Worm (Caenorhabditis elegans): ENCODE results near the gene F47D12.9.

The F47D12.9 gene

ce11 chrIII:6297599-6297998 lies 5.6 kb downstream of the F47D12.9 start:
- TF ChIP-seq ceh-16 (tag; optimal IDR thresholded peaks at IDR 0.05): no peak
- no peak for TF ChIP-seq sea-2 (GFP tag; optimal IDR thresholded peaks at IDR 0.05)
- no peak for TF ChIP-seq fkh-2 (tag; optimal IDR thresholded peaks at IDR 0.05)
- no peak for TF ChIP-seq jun-1 (tag; optimal IDR thresholded peaks at IDR 0.05)
- no peak for TF ChIP-seq eor-1 (tag; optimal IDR thresholded peaks at IDR 0.05)
- no peak for TF ChIP-seq nhr-43 (tag; optimal IDR thresholded peaks at IDR 0.05; ENCODE audit: poor library complexity, severe bottlenecking)
- no peak for TF ChIP-seq ama-1 (optimal IDR thresholded peaks at IDR 0.05)
- no peak for TF ChIP-seq nfya-1 (tag; optimal IDR thresholded peaks at IDR 0.05; ENCODE audit: insufficient read depth)
- no peak for TF ChIP-seq nhr-28 (tag; optimal IDR thresholded peaks at IDR 0.05)
- no peak for TF ChIP-seq nhr-77 (tag; optimal IDR thresholded peaks at IDR 0.05)
- no peak for TF ChIP-seq nhr-76 (tag; optimal IDR thresholded peaks at IDR 0.05)
- TF ChIP-seq fkh-10 (GFP tag; optimal IDR thresholded peaks at IDR 0.05): no peak
- TF ChIP-seq tbx-2 (tag; optimal IDR thresholded peaks at IDR 0.05): no peak
- no peak for TF ChIP-seq zag-1 (tag; optimal IDR thresholded peaks at IDR 0.05)
- TF ChIP-seq lsy-12 (tag; optimal IDR thresholded peaks at IDR 0.05): no peak
- no peak for TF ChIP-seq nhr-25 (tag; optimal IDR thresholded peaks at IDR 0.05)
- TF ChIP-seq daf-12 (tag; optimal IDR thresholded peaks at IDR 0.05): no peak
- no peak for TF ChIP-seq elt-2 (tag; optimal IDR thresholded peaks at IDR 0.05)

DNA sequence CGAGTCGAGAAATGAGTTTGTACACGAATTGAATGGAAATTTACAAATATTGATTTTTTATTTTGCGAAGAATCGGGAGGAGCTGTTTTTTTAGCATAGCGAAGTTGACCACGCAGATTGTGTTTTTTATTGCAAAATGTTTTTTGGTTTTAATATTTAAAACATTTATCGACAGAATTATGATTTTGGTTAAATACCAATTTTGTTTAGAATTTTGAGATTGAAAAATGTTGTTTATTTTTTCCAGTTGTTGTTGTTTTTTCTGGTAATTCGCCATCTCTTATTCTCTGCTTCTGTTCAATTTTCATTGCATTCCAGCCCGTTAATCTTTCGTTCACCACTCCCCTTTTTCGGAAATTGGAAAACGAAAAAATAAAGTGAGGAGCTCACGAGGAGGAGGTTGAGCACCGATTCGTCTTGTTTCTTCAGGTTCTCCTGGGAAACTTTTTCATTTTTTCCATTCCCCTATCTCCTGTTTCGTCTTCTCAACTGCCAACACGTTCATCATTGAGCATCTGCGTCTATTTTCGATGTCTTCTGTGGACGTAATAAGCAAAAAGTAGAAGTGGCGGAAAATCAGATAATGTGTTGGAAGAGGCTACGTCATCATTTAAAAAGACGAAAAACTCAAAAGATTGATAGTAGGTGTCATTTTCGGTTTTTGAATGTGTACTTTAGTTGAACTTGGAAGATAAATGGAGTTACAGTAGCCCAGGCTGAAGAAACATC lies 7.0 kb downstream of the F47D12.9 start, which contains the start of gene F47D12.7:
TSS of gene F47D12.7 (minus strand) at position 51 of the 729 bp plus-strand sequence.
- TF ChIP-seq nhr-25 (tag; optimal IDR thresholded peaks at IDR 0.05) (no peak), lsy-12 (tag; optimal IDR thresholded peaks at IDR 0.05) (no peak), elt-1 (tag; optimal IDR thresholded peaks at IDR 0.05) (peak; percentile 42)

ce11 chrIII:6290469-6291182 lies 12.6 kb downstream of the F47D12.9 start:
- TF ChIP-seq fos-1 (tag; optimal IDR thresholded peaks at IDR 0.05) (no peak), nhr-43 (tag; optimal IDR thresholded peaks at IDR 0.05; ENCODE audit: poor library complexity, severe bottlenecking) (no peak), elt-2 (tag; optimal IDR thresholded peaks at IDR 0.05) (peak; percentile 74), pqm-1 (tag; optimal IDR thresholded peaks at IDR 0.05) (peak; percentile 38), nhr-12 (tag; optimal IDR thresholded peaks at IDR 0.05) (no peak), jun-1 (tag; optimal IDR thresholded peaks at IDR 0.05) (peak; percentile 19), zag-1 (tag; optimal IDR thresholded peaks at IDR 0.05) (no peak), egl-5 (tag; optimal IDR thresholded peaks at IDR 0.05) (no peak), mml-1 (tag; optimal IDR thresholded peaks at IDR 0.05) (no peak), R02D3.7 (tag; optimal IDR thresholded peaks at IDR 0.05) (no peak), hmg-11 (tag; optimal IDR thresholded peaks at IDR 0.05) (no peak), lsy-12 (tag; optimal IDR thresholded peaks at IDR 0.05) (no peak), snpc-4 (tag; optimal IDR thresholded peaks at IDR 0.05) (no peak), ceh-16 (tag; optimal IDR thresholded peaks at IDR 0.05) (no peak), lin-39 (tag; optimal IDR thresholded peaks at IDR 0.05) (no peak), ZK546.5 (tag; optimal IDR thresholded peaks at IDR 0.05) (no peak), elt-1 (tag; optimal IDR thresholded peaks at IDR 0.05) (peak; percentile 91)

DNA sequence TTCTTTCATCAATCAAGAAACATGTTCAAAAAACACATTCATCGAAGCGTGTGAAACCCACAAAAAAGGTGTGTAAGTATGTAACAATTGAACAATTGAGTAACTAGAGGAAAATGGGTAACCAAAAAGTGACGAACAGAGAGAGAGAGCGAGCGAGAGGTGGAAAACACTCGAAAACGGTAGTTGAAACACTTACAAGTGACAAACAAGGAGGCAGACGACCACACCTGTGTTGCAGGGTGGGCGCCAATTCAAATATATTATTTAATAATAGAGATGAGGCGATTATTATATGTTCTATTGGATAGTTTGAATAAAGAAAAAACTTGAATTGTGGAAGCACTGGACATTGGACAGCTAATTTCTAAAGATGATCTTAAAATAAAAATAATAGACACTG lies 13.8 kb downstream of the F47D12.9 start:
- no peak for TF ChIP-seq lsy-12 (tag; optimal IDR thresholded peaks at IDR 0.05)
- peak; percentile 76 for TF ChIP-seq lin-15B (tag; optimal IDR thresholded peaks at IDR 0.05)
- TF ChIP-seq hmg-11 (tag; optimal IDR thresholded peaks at IDR 0.05): no peak
- TF ChIP-seq ceh-9 (tag; optimal IDR thresholded peaks at IDR 0.05): no peak
- no peak for TF ChIP-seq sea-2 (GFP tag; optimal IDR thresholded peaks at IDR 0.05)
- no peak for TF ChIP-seq lin-39 (tag; optimal IDR thresholded peaks at IDR 0.05)
- TF ChIP-seq ceh-16 (tag; optimal IDR thresholded peaks at IDR 0.05): no peak
- peak; percentile 13 for TF ChIP-seq nfya-1 (tag; optimal IDR thresholded peaks at IDR 0.05; ENCODE audit: insufficient read depth)
- no peak for TF ChIP-seq egl-27 (tag; optimal IDR thresholded peaks at IDR 0.05)

DNA sequence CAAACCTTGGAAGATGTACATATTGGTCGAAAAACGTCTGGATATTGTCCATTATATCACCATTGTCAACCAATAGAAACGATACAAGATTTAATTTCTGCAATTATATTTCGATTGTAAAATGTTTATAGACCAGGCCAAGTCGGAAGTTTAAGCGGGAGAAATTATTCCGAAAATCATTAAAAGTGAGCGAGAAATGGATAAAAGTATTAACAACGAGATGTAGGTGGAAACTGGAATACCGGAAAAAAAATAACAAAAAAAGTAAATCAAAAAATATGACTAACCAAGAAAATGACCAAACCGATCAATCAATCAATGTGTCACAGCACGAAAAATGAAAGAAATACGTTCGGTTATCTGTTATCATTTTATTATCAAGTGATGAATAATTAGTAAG lies 16.0 kb downstream of the F47D12.9 start, which contains the start of gene F47D12.6:
TSS of gene F47D12.6 (minus strand) at position 101 of the 400 bp plus-strand sequence.
- no peak for TF ChIP-seq ZK546.5 (tag; optimal IDR thresholded peaks at IDR 0.05)
- TF ChIP-seq nhr-28 (tag; optimal IDR thresholded peaks at IDR 0.05): no peak
- no peak for TF ChIP-seq elt-2 (tag; optimal IDR thresholded peaks at IDR 0.05)

Measured in whole organism, L3 larva.